Fruit fly (Drosophila melanogaster) whole organism, embryonic: ENCODE data around the gene eIF4E5.
A peak's percentile ranks its signal among the peaks of the same experiment; 100 is the strongest.

ENCODE experiments used
- Aef1 ChIP-seq: fragments of 200-800 bp; sonication (Bioruptor generic); IDR thresholded peaks from 3 replicates; pipeline ENCODE4 v1.3.6; 2022; ENCODE audit warnings: missing biosample characterization, missing genetic modification characterization
- CG10209 ChIP-seq: fragments of 200-800 bp; sonication (Bioruptor generic); optimal IDR thresholded peaks from 3 replicates; lab custom pipeline; 2017; ENCODE audit warnings: missing biosample characterization, mild to moderate bottlenecking, missing genetic modification characterization, missing genetic modification reagents
- CG10267 ChIP-seq: fragments of 200-800 bp; sonication (Bioruptor generic); optimal IDR thresholded peaks from 2 replicates; lab custom pipeline; 2018; ENCODE audit warnings: missing biosample characterization, mild to moderate bottlenecking, missing genetic modification characterization, moderate library complexity
- CG10565 ChIP-seq: fragments of 200-800 bp; sonication (Bioruptor generic); optimal IDR thresholded peaks from 3 replicates; lab custom pipeline; 2016; ENCODE audit warnings: missing biosample characterization, mild to moderate bottlenecking, missing genetic modification characterization
- CG10959 ChIP-seq: fragments of 200-800 bp; sonication (Bioruptor generic); IDR thresholded peaks from 2 replicates; pipeline ENCODE4 v1.3.6; 2022; ENCODE audit warnings: missing biosample characterization, missing genetic modification characterization
- CG12942 ChIP-seq: fragments of 200-800 bp; sonication (Bioruptor generic); optimal IDR thresholded peaks from 3 replicates; lab custom pipeline; 2016; ENCODE audit warnings: missing biosample characterization, missing genetic modification characterization
- CG15479 ChIP-seq: fragments of 200-800 bp; sonication (Bioruptor generic); optimal IDR thresholded peaks from 3 replicates; lab custom pipeline; 2019; ENCODE audit warnings: missing biosample characterization, mild to moderate bottlenecking, missing genetic modification characterization, moderate library complexity
- CG17912 ChIP-seq: fragments of 200-800 bp; sonication (Bioruptor generic); optimal IDR thresholded peaks from 2 replicates; lab custom pipeline; 2018; ENCODE audit warnings: missing biosample characterization, mild to moderate bottlenecking, missing genetic modification characterization
- CG2712 ChIP-seq: fragments of 200-800 bp; optimal IDR thresholded peaks from 3 replicates; lab custom pipeline; 2019; ENCODE audit warnings: missing biosample characterization, mild to moderate bottlenecking, missing genetic modification characterization, moderate library complexity
- CG30020 ChIP-seq: fragments of 200-800 bp; optimal IDR thresholded peaks from 2 replicates; lab custom pipeline; 2019; ENCODE audit warnings: missing biosample characterization, mild to moderate bottlenecking, missing genetic modification characterization, moderate library complexity
- CG34422 ChIP-seq: fragments of 200-800 bp; sonication (Bioruptor generic); IDR thresholded peaks from 3 replicates; pipeline ENCODE4 v1.3.6; 2022; ENCODE audit warnings: missing biosample characterization, missing genetic modification characterization
- CG4404 ChIP-seq: fragments of 200-800 bp; sonication (Bioruptor generic); IDR thresholded peaks from 2 replicates; pipeline ENCODE4 v1.3.6; 2022; ENCODE audit warnings: missing biosample characterization, missing genetic modification characterization
- CG6175 ChIP-seq: fragments of 200-800 bp; sonication (Bioruptor generic); IDR thresholded peaks from 3 replicates; pipeline ENCODE4 v1.3.6; 2022; ENCODE audit warnings: missing biosample characterization, missing genetic modification characterization
- CG6689 ChIP-seq: fragments of 200-800 bp; sonication (Bioruptor generic); IDR thresholded peaks from 2 replicates; pipeline ENCODE4 v1.3.6; 2022; ENCODE audit warnings: missing biosample characterization, missing genetic modification characterization
- CG7357 ChIP-seq: fragments of 200-800 bp; sonication (Bioruptor generic); IDR thresholded peaks from 3 replicates; pipeline ENCODE4 v1.3.6; 2022; ENCODE audit warnings: missing biosample characterization, missing genetic modification characterization
- CG8388 ChIP-seq: fragments of 200-800 bp; sonication (Bioruptor generic); optimal IDR thresholded peaks from 2 replicates; lab custom pipeline; 2019; ENCODE audit warnings: missing biosample characterization, mild to moderate bottlenecking, missing genetic modification characterization, moderate library complexity
- CTCF ChIP-seq: fragments of 200-800 bp; sonication (Bioruptor generic); optimal IDR thresholded peaks from 2 replicates; lab custom pipeline; 2017; ENCODE audit warnings: missing biosample characterization, mild to moderate bottlenecking, missing genetic modification characterization, moderate library complexity
- D19A ChIP-seq: fragments of 200-800 bp; optimal IDR thresholded peaks from 3 replicates; lab custom pipeline; 2019; ENCODE audit warnings: missing biosample characterization, mild to moderate bottlenecking, missing genetic modification characterization, moderate library complexity
- Dfd ChIP-seq, 2 experiments: fragments of >200 bp; optimal IDR thresholded peaks; 2 replicates each; lab custom pipeline; 2017; ENCODE audit warnings: missing biosample characterization in 2 of 2, missing genetic modification characterization in 2 of 2
- Drgx ChIP-seq: fragments of 200-800 bp; sonication (Bioruptor generic); IDR thresholded peaks from 2 replicates; pipeline ENCODE4 v1.3.6; 2022; ENCODE audit warnings: missing biosample characterization, missing genetic modification characterization
- HHEX ChIP-seq: fragments of 200-800 bp; sonication (Bioruptor generic); optimal IDR thresholded peaks from 3 replicates; lab custom pipeline; 2017; ENCODE audit warnings: missing biosample characterization, mild to moderate bottlenecking, missing genetic modification characterization, missing genetic modification reagents
- HLH54F ChIP-seq: fragments of 200-800 bp; sonication (Bioruptor generic); optimal IDR thresholded peaks from 3 replicates; lab custom pipeline; 2016; ENCODE audit warnings: missing biosample characterization, missing genetic modification characterization
- Hsf ChIP-seq: fragments of 200-800 bp; sonication (Bioruptor generic); optimal IDR thresholded peaks from 3 replicates; lab custom pipeline; 2016; ENCODE audit warnings: missing biosample characterization, missing genetic modification characterization
- Max ChIP-seq: fragments of 200-800 bp; sonication (Bioruptor generic); optimal IDR thresholded peaks from 2 replicates; lab custom pipeline; 2016; ENCODE audit warnings: missing biosample characterization, mild to moderate bottlenecking, missing genetic modification characterization
- Nf-YC ChIP-seq: fragments of 200-800 bp; optimal IDR thresholded peaks from 3 replicates; lab custom pipeline; 2019; ENCODE audit warnings: missing biosample characterization, mild to moderate bottlenecking, missing genetic modification characterization, moderate library complexity
- Oaz ChIP-seq: fragments of 200-800 bp; sonication (Bioruptor generic); IDR thresholded peaks from 2 replicates; pipeline ENCODE4 v1.3.6; 2022; ENCODE audit warnings: missing biosample characterization, missing genetic modification characterization
- PHDP ChIP-seq: fragments of 200-800 bp; sonication (Bioruptor generic); optimal IDR thresholded peaks from 3 replicates; lab custom pipeline; 2018; ENCODE audit warnings: missing biosample characterization, mild to moderate bottlenecking, missing genetic modification characterization, moderate library complexity
- Pdp1 ChIP-seq, 2 experiments: fragments of 200-800 bp; sonication (Bioruptor generic); optimal IDR thresholded peaks; 3 replicates each; lab custom pipeline; 2016; ENCODE audit warnings: missing biosample characterization in 2 of 2, missing genetic modification characterization in 2 of 2, mild to moderate bottlenecking in 1 of 2, moderate library complexity in 1 of 2
- Sox100B ChIP-seq: fragments of 200-800 bp; sonication (Bioruptor generic); optimal IDR thresholded peaks from 3 replicates; lab custom pipeline; 2018; ENCODE audit warnings: missing biosample characterization, mild to moderate bottlenecking, missing genetic modification characterization
- Trl ChIP-seq, 3 experiments: fragments of >200 bp in 2 of 3; fragments of 200-800 bp in 1 of 3; sonication (Bioruptor generic) in 1 of 3; optimal IDR thresholded peaks; 2 replicates in 1 of 3; 3 replicates in 2 of 3; lab custom pipeline; 2016 to 2017; ENCODE audit warnings: missing biosample characterization in 1 of 3, missing genetic modification characterization in 1 of 3
- ab ChIP-seq: fragments of 200-800 bp; sonication (Bioruptor generic); optimal IDR thresholded peaks from 2 replicates; lab custom pipeline; 2016; ENCODE audit warnings: missing biosample characterization, missing genetic modification characterization
- al ChIP-seq: fragments of 200-800 bp; sonication (Bioruptor generic); IDR thresholded peaks from 2 replicates; pipeline ENCODE4 v1.3.6; 2022; ENCODE audit warnings: missing biosample characterization, missing genetic modification characterization
- cas ChIP-seq: fragments of 200-800 bp; sonication (Bioruptor generic); IDR thresholded peaks from 2 replicates; pipeline ENCODE4 v1.3.6; 2022; ENCODE audit warnings: missing biosample characterization, missing genetic modification characterization
- chm ChIP-seq: fragments of 200-800 bp; sonication (Bioruptor generic); IDR thresholded peaks from 2 replicates; pipeline ENCODE4 v1.3.6; 2022; ENCODE audit warnings: missing biosample characterization, missing genetic modification characterization
- corto ChIP-seq: fragments of 200-800 bp; sonication (Bioruptor generic); optimal IDR thresholded peaks from 2 replicates; lab custom pipeline; 2016; ENCODE audit warnings: missing biosample characterization, mild to moderate bottlenecking, missing genetic modification characterization, moderate library complexity
- en ChIP-seq: fragments of 200-800 bp; sonication (Bioruptor generic); optimal IDR thresholded peaks from 2 replicates; lab custom pipeline; 2016; ENCODE audit warnings: missing biosample characterization, missing genetic modification characterization
- fd64A ChIP-seq: fragments of 200-800 bp; sonication (Bioruptor generic); optimal IDR thresholded peaks from 3 replicates; lab custom pipeline; 2018; ENCODE audit warnings: missing biosample characterization, mild to moderate bottlenecking, missing genetic modification characterization
- gcm ChIP-seq: fragments of 200-800 bp; sonication (Bioruptor generic); optimal IDR thresholded peaks from 2 replicates; lab custom pipeline; 2019; ENCODE audit warnings: missing biosample characterization, mild to moderate bottlenecking, missing genetic modification characterization, moderate library complexity
- gem ChIP-seq: fragments of 200-800 bp; sonication (Bioruptor generic); optimal IDR thresholded peaks from 2 replicates; lab custom pipeline; 2019; ENCODE audit warnings: missing biosample characterization, mild to moderate bottlenecking, missing genetic modification characterization, moderate library complexity
- ind ChIP-seq: fragments of 200-800 bp; sonication (Bioruptor generic); optimal IDR thresholded peaks from 3 replicates; lab custom pipeline; 2016; ENCODE audit warnings: missing biosample characterization, missing genetic modification characterization
- lab ChIP-seq: fragments of 200-800 bp; sonication (Bioruptor generic); optimal IDR thresholded peaks from 3 replicates; lab custom pipeline; 2017; ENCODE audit warnings: missing biosample characterization, missing genetic modification characterization, mild to moderate bottlenecking, moderate library complexity, missing genetic modification reagents
- org-1 ChIP-seq: fragments of 200-800 bp; sonication (Bioruptor generic); optimal IDR thresholded peaks from 2 replicates; lab custom pipeline; 2017; ENCODE audit warnings: missing biosample characterization, missing genetic modification characterization
- pfk ChIP-seq: fragments of 200-800 bp; sonication (Bioruptor generic); optimal IDR thresholded peaks from 2 replicates; lab custom pipeline; 2018; ENCODE audit warnings: missing biosample characterization, mild to moderate bottlenecking, missing genetic modification characterization, moderate library complexity
- pnt ChIP-seq: fragments of 200-800 bp; sonication (Bioruptor generic); optimal IDR thresholded peaks from 3 replicates; lab custom pipeline; 2016; ENCODE audit warnings: missing biosample characterization, missing genetic modification characterization
- pum ChIP-seq: fragments of 200-800 bp; sonication (Bioruptor generic); optimal IDR thresholded peaks from 2 replicates; lab custom pipeline; 2016; ENCODE audit warnings: missing biosample characterization, missing genetic modification characterization
- repo ChIP-seq: fragments of 200-800 bp; sonication (Bioruptor generic); optimal IDR thresholded peaks from 2 replicates; lab custom pipeline; 2016; ENCODE audit warnings: missing biosample characterization, missing genetic modification characterization
- shn ChIP-seq: fragments of 200-800 bp; sonication (Bioruptor generic); optimal IDR thresholded peaks from 3 replicates; lab custom pipeline; 2016; ENCODE audit warnings: missing biosample characterization, missing genetic modification characterization
- sisA ChIP-seq: fragments of 200-800 bp; sonication (Bioruptor generic); IDR thresholded peaks from 2 replicates; pipeline ENCODE4 v1.3.6; 2022; ENCODE audit warnings: missing biosample characterization, missing genetic modification characterization
- slbo ChIP-seq: fragments of 200-800 bp; sonication (Bioruptor generic); IDR thresholded peaks from 2 replicates; pipeline ENCODE4 v1.3.6; 2022; ENCODE audit warnings: missing biosample characterization, missing genetic modification characterization
- tap ChIP-seq: fragments of 200-800 bp; optimal IDR thresholded peaks from 3 replicates; lab custom pipeline; 2019; ENCODE audit warnings: missing biosample characterization, mild to moderate bottlenecking, missing genetic modification characterization, moderate library complexity

The eIF4E5 gene

dm6 chr3L:7855778-7856625 is 38.7 kb upstream of the eIF4E5 start (continued):
- TF ChIP-seq CG6175 (GFP tag; lab: Robert Waterston, UW): no peak
- no peak; the same call in 1 of the 2 replicates for TF ChIP-seq Oaz (GFP tag; lab: Robert Waterston, UW)
- TF ChIP-seq CG30020 (tag; lab: Kevin White, UChicago): no peak
- TF ChIP-seq Aef1: peak; percentile 62
- no peak for TF ChIP-seq shn (GFP tag; lab: Kevin White, UChicago)
- peak; percentile 86 for TF ChIP-seq lab (GFP tag; lab: Kevin White, UChicago)
- TF ChIP-seq CG8388 (GFP tag; lab: Kevin White, UChicago): peak; percentile 61
- TF ChIP-seq Pdp1 (GFP tag; optimal IDR thresholded peaks at IDR 0.05; lab: Kevin White, UChicago): peak in 1 of 2 experiments; percentile 99
- TF ChIP-seq CG10565 (GFP tag; lab: Kevin White, UChicago): peak; percentile 7
- peak; percentile 33 for TF ChIP-seq Hsf (GFP tag; lab: Kevin White, UChicago)
- no peak for TF ChIP-seq chm
- TF ChIP-seq Nf-YC: peak; percentile 12
- TF ChIP-seq gcm (GFP tag; lab: Kevin White, UChicago): peak; percentile 23
- peak; percentile 81 for TF ChIP-seq Max (GFP tag; lab: Kevin White, UChicago)
- no peak for TF ChIP-seq Dfd (GFP tag; optimal IDR thresholded peaks at IDR 0.05; lab: Kevin White, UChicago)
- TF ChIP-seq HLH54F: peak; percentile 40
- TF ChIP-seq ind (GFP tag; lab: Kevin White, UChicago): peak; percentile 80
- peak; percentile 23; the same call in 1 of the 2 replicates for TF ChIP-seq Drgx (GFP tag; lab: Robert Waterston, UW)
- TF ChIP-seq cas (GFP tag; lab: Robert Waterston, UW): no peak
- TF ChIP-seq Sox100B (GFP tag; lab: Kevin White, UChicago): peak; percentile 91
- TF ChIP-seq CG4404: peak; percentile 44
- TF ChIP-seq CG6689: peak; percentile 71
- TF ChIP-seq CG7357 (GFP tag; lab: Robert Waterston, UW): peak; percentile 43; the same call in 1 of the 3 replicates
- peak; percentile 52; the same call in 1 of the 3 replicates for TF ChIP-seq CG34422
- no peak for TF ChIP-seq CG10959 (GFP tag; lab: Robert Waterston, UW)
- peak; percentile 82 for TF ChIP-seq HHEX (GFP tag; lab: Kevin White, UChicago)
- TF ChIP-seq D19A (tag; lab: Kevin White, UChicago): peak; percentile 38
- TF ChIP-seq al (GFP tag; lab: Robert Waterston, UW): peak; percentile 87
- no peak for TF ChIP-seq corto (GFP tag; lab: Kevin White, UChicago)
- TF ChIP-seq CG15479 (GFP tag; lab: Kevin White, UChicago): no peak
- no peak for TF ChIP-seq repo
- TF ChIP-seq en: no peak
- peak; percentile 92 for TF ChIP-seq slbo (GFP tag; lab: Robert Waterston, UW)
- peak; percentile 42 for TF ChIP-seq org-1 (GFP tag; lab: Kevin White, UChicago)
- TF ChIP-seq CG12942 (GFP tag; lab: Kevin White, UChicago): peak; percentile 71
- peak; percentile 79 for TF ChIP-seq CG10267 (tag; lab: Kevin White, UChicago)
- TF ChIP-seq ab (GFP tag; lab: Kevin White, UChicago): no peak
- peak; percentile 94 for TF ChIP-seq gem (tag; lab: Kevin White, UChicago)
- TF ChIP-seq PHDP (tag; lab: Kevin White, UChicago): peak; percentile 92
- no peak for TF ChIP-seq pnt (GFP tag; lab: Kevin White, UChicago)
- TF ChIP-seq CTCF (GFP tag; lab: Kevin White, UChicago): no peak
- no peak for TF ChIP-seq CG17912 (GFP tag; lab: Kevin White, UChicago)
- peak; percentile 68 for TF ChIP-seq CG2712 (tag; lab: Kevin White, UChicago)
- no peak for TF ChIP-seq pfk (GFP tag; lab: Kevin White, UChicago)
- peak; percentile 64 for TF ChIP-seq sisA (GFP tag; lab: Robert Waterston, UW)
- peak; percentile 53 for TF ChIP-seq tap (tag; lab: Kevin White, UChicago)
- TF ChIP-seq Trl (optimal IDR thresholded peaks at IDR 0.05; lab: Kevin White, UChicago): peak; percentile 50 to 90
- no peak for TF ChIP-seq Trl (GFP tag; optimal IDR thresholded peaks at IDR 0.05; lab: Kevin White, UChicago)
- peak; percentile 87 for TF ChIP-seq CG10209 (GFP tag; lab: Kevin White, UChicago)
- peak; percentile 0 for TF ChIP-seq pum (GFP tag; lab: Kevin White, UChicago)
- no peak for TF ChIP-seq fd64A (GFP tag; lab: Kevin White, UChicago)
